Fruit fly (Drosophila melanogaster): ENCODE data around the gene CG11555.

The CG11555 gene

DNA sequence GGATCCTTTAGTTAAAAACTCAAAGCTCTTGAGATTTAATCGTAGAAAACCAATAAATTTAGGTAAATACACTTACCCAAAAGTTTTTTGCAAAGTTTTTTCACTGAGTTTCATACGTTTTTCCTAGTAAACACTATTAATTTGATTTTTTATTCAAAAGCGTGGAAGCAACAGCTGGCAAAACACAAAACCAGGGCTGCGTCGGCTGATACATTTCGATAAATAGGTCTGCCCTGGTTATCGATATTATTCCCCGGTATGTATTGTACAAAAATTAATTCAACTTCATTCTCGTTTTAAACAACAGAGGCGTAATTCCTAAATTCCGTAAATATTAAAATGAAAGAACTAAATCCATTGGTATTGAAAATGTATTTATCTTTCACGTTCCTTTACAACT is 2.1 kb upstream of the CG11555 start, which contains the start of gene Dus1 (continued):
- TF ChIP-seq CG8924 (tag; optimal IDR thresholded peaks at IDR 0.05) (peak; percentile 24), Hey (tag; optimal IDR thresholded peaks at IDR 0.05) (no peak), CG17568 (GFP tag; optimal IDR thresholded peaks at IDR 0.05) (no peak), knrl (GFP tag; IDR thresholded peaks at IDR 0.05; ENCODE audit: partially characterized antibody) (peak; percentile 42; the same call in 1 of the 3 replicates), CG15011 (GFP tag; optimal IDR thresholded peaks at IDR 0.05) (no peak), CG14710 (tag; optimal IDR thresholded peaks at IDR 0.05) (peak; percentile 54), HmgD (GFP tag; optimal IDR thresholded peaks at IDR 0.05) (no peak), H15 (GFP tag; IDR thresholded peaks at IDR 0.05) (no peak), YL-1 (GFP tag; optimal IDR thresholded peaks at IDR 0.05) (peak; percentile 89), ase (GFP tag; IDR thresholded peaks at IDR 0.05) (no peak), dm (GFP tag; optimal IDR thresholded peaks at IDR 0.05) (peak; percentile 84), CG15269 (tag; optimal IDR thresholded peaks at IDR 0.05) (no peak), repo (GFP tag; optimal IDR thresholded peaks at IDR 0.05) (no peak), CG10209 (GFP tag; optimal IDR thresholded peaks at IDR 0.05) (no peak), Sry-δ (GFP tag; optimal IDR thresholded peaks at IDR 0.05) (peak; percentile 60), Bgb (GFP tag; IDR thresholded peaks at IDR 0.05; ENCODE audit: partially characterized antibody) (peak; percentile 64), NC2β (GFP tag; optimal IDR thresholded peaks at IDR 0.05) (no peak), CG1024 (GFP tag; IDR thresholded peaks at IDR 0.05) (no peak), sna (GFP tag; IDR thresholded peaks at IDR 0.05; ENCODE audit: partially characterized antibody) (0 out of 2 replicates have a peak, but pooled peaks have one; percentile 55), scrt (GFP tag; optimal IDR thresholded peaks at IDR 0.05) (peak; percentile 94), Oli (tag; optimal IDR thresholded peaks at IDR 0.05) (no peak), vfl (GFP tag; optimal IDR thresholded peaks at IDR 0.05) (no peak), lab (GFP tag; optimal IDR thresholded peaks at IDR 0.05) (no peak), CG10321 (GFP tag; IDR thresholded peaks at IDR 0.05) (no peak), CG13424 (tag; optimal IDR thresholded peaks at IDR 0.05) (no peak), CG7928 (GFP tag; optimal IDR thresholded peaks at IDR 0.05) (peak; percentile 97), CG6272 (GFP tag; IDR thresholded peaks at IDR 0.05) (no peak), ATbp (GFP tag; optimal IDR thresholded peaks at IDR 0.05) (no peak), Lhr (GFP tag; optimal IDR thresholded peaks at IDR 0.05) (no peak), CG13775 (GFP tag; optimal IDR thresholded peaks at IDR 0.05) (no peak), CG8290 (GFP tag; optimal IDR thresholded peaks at IDR 0.05) (no peak), CG8290 (tag; optimal IDR thresholded peaks at IDR 0.05) (no peak), klu (GFP tag; IDR thresholded peaks at IDR 0.05) (no peak), unpg (GFP tag; optimal IDR thresholded peaks at IDR 0.05) (no peak), h (optimal IDR thresholded peaks at IDR 0.05) (no peak), ash1 (GFP tag; optimal IDR thresholded peaks at IDR 0.05) (no peak), CG4328 (GFP tag; optimal IDR thresholded peaks at IDR 0.05) (no peak), Vsx1 (GFP tag; optimal IDR thresholded peaks at IDR 0.05) (no peak), CG4820 (GFP tag; optimal IDR thresholded peaks at IDR 0.05) (no peak), HLH4C (GFP tag; IDR thresholded peaks at IDR 0.05; ENCODE audit: partially characterized antibody) (peak; percentile 76), dimm (GFP tag; IDR thresholded peaks at IDR 0.05) (no peak), Dfd (GFP tag; optimal IDR thresholded peaks at IDR 0.05) (no peak), CG6813 (GFP tag; optimal IDR thresholded peaks at IDR 0.05) (no peak), CG12219 (GFP tag; optimal IDR thresholded peaks at IDR 0.05) (no peak), twi (tag; optimal IDR thresholded peaks at IDR 0.05) (no peak), sqz (GFP tag; optimal IDR thresholded peaks at IDR 0.05) (no peak), pho (GFP tag; optimal IDR thresholded peaks at IDR 0.05) (no peak), CG6254 (GFP tag; optimal IDR thresholded peaks at IDR 0.05) (no peak), CG4424 (GFP tag; optimal IDR thresholded peaks at IDR 0.05) (no peak), fd102C (GFP tag; optimal IDR thresholded peaks at IDR 0.05) (no peak), CG3065 (GFP tag; optimal IDR thresholded peaks at IDR 0.05) (no peak)
